Fruit fly (Drosophila melanogaster) whole organism, prepupa: ENCODE data around the gene CG13239.

Experiments
- Eip93F ChIP-seq: fragments of 200-800 bp; sonication (Bioruptor generic); optimal IDR thresholded peaks from 2 replicates; lab custom pipeline; 2016; ENCODE audit warnings: missing biosample characterization, mild to moderate bottlenecking, missing genetic modification characterization
- Lpt ChIP-seq: fragments of 200-800 bp; sonication (Bioruptor generic); optimal IDR thresholded peaks from 3 replicates; lab custom pipeline; 2016; ENCODE audit warnings: missing biosample characterization, missing genetic modification characterization
- Sox102F ChIP-seq: fragments of 200-800 bp; sonication (Bioruptor generic); optimal IDR thresholded peaks from 2 replicates; lab custom pipeline; 2016; ENCODE audit warnings: missing biosample characterization, mild to moderate bottlenecking, missing genetic modification characterization

DNA sequence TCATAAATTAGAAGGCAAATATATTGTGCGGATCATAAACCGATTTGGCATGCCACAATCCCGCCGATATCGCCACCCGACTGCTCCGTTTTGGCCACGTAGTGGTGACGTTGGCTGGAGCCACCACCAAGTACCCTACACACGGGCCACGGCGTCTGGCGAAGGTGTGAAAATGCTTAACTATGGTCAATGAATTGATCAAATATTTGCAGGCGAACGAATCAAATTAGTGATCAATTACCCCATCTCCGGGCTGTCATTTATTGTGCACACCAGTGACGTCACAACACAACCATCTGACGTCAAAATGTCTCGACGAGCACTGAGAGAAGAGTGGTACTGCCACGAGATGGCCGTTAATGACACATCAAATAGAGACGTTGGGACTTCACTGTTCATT, 27.1 kb downstream of the CG13239 start:
- TF ChIP-seq Sox102F: no peak
- TF ChIP-seq Lpt: no peak
- TF ChIP-seq Eip93F: no peak
